Comparison of ENCODE assay signal across 4 fruit fly cellular contexts in genomic region chr2L:19141435-19142126, dm6.
TF ChIP-seq lines count a peak whose summit lies in the region.

No protein-coding gene starts in this region.

TF ChIP-seq in whole organism, embryonic, 481 proteins besides CTCF, POLR2A, EP300 and RAD21 (continued from another document and continues in another):
- TF ChIP-seq exex (tag; optimal IDR thresholded peaks at IDR 0.05; lab: Kevin White, UChicago) (peak; percentile 31), CG10431 (GFP tag; optimal IDR thresholded peaks at IDR 0.05; lab: Kevin White, UChicago) (peak; percentile 58), CG4328 (GFP tag; optimal IDR thresholded peaks at IDR 0.05; lab: Kevin White, UChicago) (peak; percentile 41), so (GFP tag; IDR thresholded peaks at IDR 0.05; lab: Robert Waterston, UW) (peak; percentile 73), insv (GFP tag; optimal IDR thresholded peaks at IDR 0.05; lab: Kevin White, UChicago) (no peak), CG31441 (GFP tag; IDR thresholded peaks at IDR 0.05; lab: Robert Waterston, UW) (peak; percentile 76), bigmax (GFP tag; optimal IDR thresholded peaks at IDR 0.05; lab: Kevin White, UChicago) (no peak), CG14965 (GFP tag; optimal IDR thresholded peaks at IDR 0.05; lab: Kevin White, UChicago; ENCODE audit: borderline replicate concordance) (no peak), CG16813 (GFP tag; IDR thresholded peaks at IDR 0.05; lab: Robert Waterston, UW; ENCODE audit: partially characterized antibody) (no peak), twi (tag; optimal IDR thresholded peaks at IDR 0.05; lab: Kevin White, UChicago) (peak; percentile 59), NfI (GFP tag; optimal IDR thresholded peaks at IDR 0.05; lab: Kevin White, UChicago) (peak; percentile 70), Fer1 (GFP tag; optimal IDR thresholded peaks at IDR 0.05; lab: Kevin White, UChicago) (peak; percentile 75), corto (GFP tag; optimal IDR thresholded peaks at IDR 0.05; lab: Kevin White, UChicago) (no peak), unc-4 (GFP tag; IDR thresholded peaks at IDR 0.05; lab: Robert Waterston, UW; ENCODE audit: partially characterized antibody) (no peak), psq (GFP tag; optimal IDR thresholded peaks at IDR 0.05; lab: Kevin White, UChicago) (no peak), CG14860 (GFP tag; IDR thresholded peaks at IDR 0.05; lab: Robert Waterston, UW; ENCODE audit: partially characterized antibody) (no peak), pzg (GFP tag; optimal IDR thresholded peaks at IDR 0.05; lab: Kevin White, UChicago) (no peak), Ets97D (GFP tag; optimal IDR thresholded peaks at IDR 0.05; lab: Kevin White, UChicago) (peak; percentile 7), Dek (tag; optimal IDR thresholded peaks at IDR 0.05; lab: Kevin White, UChicago) (peak; percentile 61), CG13287 (GFP tag; IDR thresholded peaks at IDR 0.05; lab: Robert Waterston, UW; ENCODE audit: partially characterized antibody) (no peak), CG11456 (GFP tag; IDR thresholded peaks at IDR 0.05; lab: Robert Waterston, UW) (no peak), CG17359 (tag; optimal IDR thresholded peaks at IDR 0.05; lab: Kevin White, UChicago) (peak; percentile 51), Mes4 (GFP tag; optimal IDR thresholded peaks at IDR 0.05; lab: Kevin White, UChicago) (no peak), CG12236 (GFP tag; optimal IDR thresholded peaks at IDR 0.05; lab: Kevin White, UChicago) (peak; percentile 57), Spps (tag; optimal IDR thresholded peaks at IDR 0.05; lab: Kevin White, UChicago) (peak; percentile 65), fru (optimal IDR thresholded peaks at IDR 0.05; lab: Kevin White, UChicago) (no peak), usp (GFP tag; optimal IDR thresholded peaks at IDR 0.05; lab: Kevin White, UChicago) (no peak), Ets65A (GFP tag; lab: Kevin White, UChicago) (peak; percentile 92), CG1602 (GFP tag; optimal IDR thresholded peaks at IDR 0.05; lab: Kevin White, UChicago) (peak; percentile 69), Bteb2 (GFP tag; optimal IDR thresholded peaks at IDR 0.05; lab: Kevin White, UChicago) (peak; percentile 78), chn (GFP tag; optimal IDR thresholded peaks at IDR 0.05; lab: Kevin White, UChicago) (peak; percentile 55), CG8089 (GFP tag; optimal IDR thresholded peaks at IDR 0.05; lab: Kevin White, UChicago) (peak; percentile 33), CG15011 (GFP tag; optimal IDR thresholded peaks at IDR 0.05; lab: Kevin White, UChicago) (peak; percentile 63)

TF ChIP-seq in whole organism, prepupa, 60 proteins besides CTCF, POLR2A, EP300 and RAD21 (continued from another document and continues in another):
- TF ChIP-seq fkh (GFP tag; optimal IDR thresholded peaks at IDR 0.05; lab: Kevin White, UChicago) (no peak), acj6 (GFP tag; optimal IDR thresholded peaks at IDR 0.05; lab: Kevin White, UChicago) (peak; percentile 89), CG8319 (GFP tag; optimal IDR thresholded peaks at IDR 0.05; lab: Kevin White, UChicago) (peak; percentile 67), Hr39 (GFP tag; optimal IDR thresholded peaks at IDR 0.05; lab: Kevin White, UChicago) (peak; percentile 94), CG9139 (GFP tag; optimal IDR thresholded peaks at IDR 0.05; lab: Kevin White, UChicago) (no peak), achi (GFP tag; optimal IDR thresholded peaks at IDR 0.05; lab: Kevin White, UChicago) (peak; percentile 87), CG11294 (GFP tag; IDR thresholded peaks at IDR 0.05; lab: Robert Waterston, UW) (peak; percentile 39; the same call in 1 of the 2 replicates), pdm3 (GFP tag; optimal IDR thresholded peaks at IDR 0.05; lab: Kevin White, UChicago) (peak; percentile 86), Sox15 (GFP tag; optimal IDR thresholded peaks at IDR 0.05; lab: Kevin White, UChicago) (peak; percentile 73), CG4318 (GFP tag; optimal IDR thresholded peaks at IDR 0.05; lab: Kevin White, UChicago) (peak; percentile 90), eg (GFP tag; IDR thresholded peaks at IDR 0.05; lab: Robert Waterston, UW) (peak; percentile 78), CG3032 (tag; optimal IDR thresholded peaks at IDR 0.05; lab: Kevin White, UChicago) (peak; percentile 76), CG31627 (GFP tag; optimal IDR thresholded peaks at IDR 0.05; lab: Kevin White, UChicago) (peak; percentile 92), CG6792 (GFP tag; optimal IDR thresholded peaks at IDR 0.05; lab: Kevin White, UChicago) (peak; percentile 82), CG6854 (GFP tag; optimal IDR thresholded peaks at IDR 0.05; lab: Kevin White, UChicago) (peak; percentile 54), fd85E (GFP tag; optimal IDR thresholded peaks at IDR 0.05; lab: Kevin White, UChicago) (peak; percentile 32), CG10631 (GFP tag; optimal IDR thresholded peaks at IDR 0.05; lab: Kevin White, UChicago) (peak; percentile 87), Blimp-1 (GFP tag; optimal IDR thresholded peaks at IDR 0.05; lab: Kevin White, UChicago) (peak; percentile 78), CG8632 (GFP tag; optimal IDR thresholded peaks at IDR 0.05; lab: Kevin White, UChicago) (peak; percentile 81), CG34406 (GFP tag; optimal IDR thresholded peaks at IDR 0.05; lab: Kevin White, UChicago) (peak; percentile 86), Hr4 (GFP tag; optimal IDR thresholded peaks at IDR 0.05; lab: Kevin White, UChicago) (peak; percentile 90), dsx (GFP tag; optimal IDR thresholded peaks at IDR 0.05; lab: Kevin White, UChicago; ENCODE audit: poor library complexity, severe bottlenecking) (peak; percentile 36), ss (GFP tag; optimal IDR thresholded peaks at IDR 0.05; lab: Kevin White, UChicago) (peak; percentile 17 to 54), CG32006 (GFP tag; optimal IDR thresholded peaks at IDR 0.05; lab: Kevin White, UChicago) (peak; percentile 95), vri (GFP tag; optimal IDR thresholded peaks at IDR 0.05; lab: Kevin White, UChicago) (peak; percentile 84), Ets96B (tag; optimal IDR thresholded peaks at IDR 0.05; lab: Kevin White, UChicago) (peak; percentile 57), Sox14 (GFP tag; optimal IDR thresholded peaks at IDR 0.05; lab: Kevin White, UChicago) (peak; percentile 93), CG11902 (GFP tag; optimal IDR thresholded peaks at IDR 0.05; lab: Kevin White, UChicago) (peak; percentile 55), net (GFP tag; optimal IDR thresholded peaks at IDR 0.05; lab: Kevin White, UChicago) (peak; percentile 88), Smox (GFP tag; optimal IDR thresholded peaks at IDR 0.05; lab: Kevin White, UChicago) (peak; percentile 91), Sox102F (GFP tag; optimal IDR thresholded peaks at IDR 0.05; lab: Kevin White, UChicago) (peak; percentile 92), esn (GFP tag; optimal IDR thresholded peaks at IDR 0.05; lab: Kevin White, UChicago) (peak; percentile 93), Gug (GFP tag; IDR thresholded peaks at IDR 0.05; lab: Robert Waterston, UW) (peak; percentile 74), svp (GFP tag; lab: Kevin White, UChicago) (peak; percentile 96)

TF ChIP-seq in whole organism, pupa, 21 proteins besides CTCF, POLR2A, EP300 and RAD21 (continued from another document):
- no peak for TF ChIP-seq Ets98B (GFP tag; IDR thresholded peaks at IDR 0.05; lab: Robert Waterston, UW)

TF ChIP-seq in whole organism, wandering third instar larva, 38 proteins besides CTCF, POLR2A, EP300 and RAD21 (continued from another document):
- peak; percentile 77 for TF ChIP-seq woc (GFP tag; optimal IDR thresholded peaks at IDR 0.05; lab: Kevin White, UChicago)
- peak; percentile 91 for TF ChIP-seq ey (GFP tag; optimal IDR thresholded peaks at IDR 0.05; lab: Kevin White, UChicago)
- peak; percentile 91 for TF ChIP-seq HLH106 (tag; optimal IDR thresholded peaks at IDR 0.05; lab: Kevin White, UChicago)
- TF ChIP-seq sage (GFP tag; optimal IDR thresholded peaks at IDR 0.05; lab: Kevin White, UChicago): peak; percentile 77
- TF ChIP-seq dl (GFP tag; optimal IDR thresholded peaks at IDR 0.05; lab: Kevin White, UChicago; ENCODE audit: insufficient read depth in 1 of 2, partially characterized antibody in 2 of 2): no peak
- TF ChIP-seq sv (GFP tag; optimal IDR thresholded peaks at IDR 0.05; lab: Kevin White, UChicago): peak; percentile 63
- TF ChIP-seq N (GFP tag; optimal IDR thresholded peaks at IDR 0.05; lab: Kevin White, UChicago): no peak
- no peak for TF ChIP-seq jim (GFP tag; optimal IDR thresholded peaks at IDR 0.05; lab: Kevin White, UChicago)
- peak; percentile 95 for TF ChIP-seq Dfd (GFP tag; optimal IDR thresholded peaks at IDR 0.05; lab: Kevin White, UChicago)
- peak; percentile 63 for TF ChIP-seq tai (GFP tag; optimal IDR thresholded peaks at IDR 0.05; lab: Kevin White, UChicago)
- peak; percentile 91 for TF ChIP-seq h (GFP tag; optimal IDR thresholded peaks at IDR 0.05; lab: Kevin White, UChicago)
- peak; percentile 58 for TF ChIP-seq CG32264 (GFP tag; optimal IDR thresholded peaks at IDR 0.05; lab: Kevin White, UChicago)
- TF ChIP-seq Hr78 (GFP tag; optimal IDR thresholded peaks at IDR 0.05; lab: Kevin White, UChicago): no peak
- peak; percentile 8 for TF ChIP-seq CrebA (GFP tag; optimal IDR thresholded peaks at IDR 0.05; lab: Kevin White, UChicago; ENCODE audit: borderline replicate concordance)
- no peak for TF ChIP-seq lola (GFP tag; optimal IDR thresholded peaks at IDR 0.05; lab: Kevin White, UChicago)
- peak; percentile 89 for TF ChIP-seq br (GFP tag; optimal IDR thresholded peaks at IDR 0.05; lab: Kevin White, UChicago)
